Worm (Caenorhabditis elegans) whole organism, L3 larva: ENCODE results near the gene T16A1.2.
"Not testable (repeated sequence)": the region's sequence is repeated elsewhere in the genome, so short reads cannot be mapped to it uniquely, and the experiment has no call there.

Experiments used
- R02D3.7 ChIP-seq: fragments of 150-350 bp; optimal IDR thresholded peaks from 2 replicates; lab custom pipeline; 2014; ENCODE audit warnings: missing biosample characterization, missing genetic modification characterization
- aly-2 ChIP-seq: fragments of 150-350 bp; optimal IDR thresholded peaks from 2 replicates; lab custom pipeline; 2014; ENCODE audit warnings: missing biosample characterization, missing genetic modification characterization
- ama-1 ChIP-seq: fragments of 150-350 bp; optimal IDR thresholded peaks from 2 replicates; lab custom pipeline; 2018
- ceh-28 ChIP-seq: fragments of 150-350 bp; optimal IDR thresholded peaks from 2 replicates; lab custom pipeline; 2014; ENCODE audit warnings: missing biosample characterization, missing genetic modification reagents, missing genetic modification characterization
- ceh-82 ChIP-seq: fragments of 150-350 bp; optimal IDR thresholded peaks from 2 replicates; lab custom pipeline; 2014; ENCODE audit warnings: missing biosample characterization, missing genetic modification characterization
- ceh-9 ChIP-seq: sonication (generic microtip); optimal IDR thresholded peaks from 2 replicates; lab custom pipeline; 2018; ENCODE audit warnings: missing biosample characterization, missing genetic modification characterization
- daf-12 ChIP-seq: fragments of 150-350 bp; optimal IDR thresholded peaks from 2 replicates; lab custom pipeline; 2014; ENCODE audit warnings: missing biosample characterization, missing genetic modification reagents, missing genetic modification characterization
- egl-27 ChIP-seq: sonication (generic microtip); optimal IDR thresholded peaks from 4 replicates; lab custom pipeline; 2017; ENCODE audit warnings: missing biosample characterization, missing genetic modification reagents, missing genetic modification characterization
- egl-5 ChIP-seq: fragments of 150-350 bp; optimal IDR thresholded peaks from 2 replicates; lab custom pipeline; 2017; ENCODE audit warnings: missing biosample characterization, missing genetic modification reagents, missing genetic modification characterization, inconsistent platforms
- elt-1 ChIP-seq: fragments of 150-350 bp; optimal IDR thresholded peaks from 2 replicates; lab custom pipeline; 2014; ENCODE audit warnings: missing biosample characterization, missing genetic modification characterization
- elt-2 ChIP-seq: sonication (generic microtip); optimal IDR thresholded peaks from 2 replicates; lab custom pipeline; 2016; ENCODE audit warnings: missing genetic modification reagents, mild to moderate bottlenecking, missing genetic modification characterization, missing compliant biosample characterization
- elt-3 ChIP-seq, 3 experiments: fragments of 150-350 bp in 1 of 3; sonication (generic microtip) in 2 of 3; optimal IDR thresholded peaks; 2 replicates in 2 of 3; 4 replicates in 1 of 3; lab custom pipeline; 2014 to 2017; ENCODE audit warnings: missing biosample characterization in 3 of 3, missing genetic modification characterization in 3 of 3
- fkh-2 ChIP-seq: fragments of 150-350 bp; optimal IDR thresholded peaks from 2 replicates; lab custom pipeline; 2014; ENCODE audit warnings: missing biosample characterization, missing genetic modification reagents, missing genetic modification characterization
- hmg-11 ChIP-seq: sonication (generic microtip); optimal IDR thresholded peaks from 2 replicates; lab custom pipeline; 2016; ENCODE audit warnings: missing genetic modification characterization, missing compliant biosample characterization
- lin-39 ChIP-seq: fragments of 150-350 bp; optimal IDR thresholded peaks from 2 replicates; lab custom pipeline; 2018; ENCODE audit warnings: missing biosample characterization, missing genetic modification reagents, missing genetic modification characterization
- lsy-12 ChIP-seq: sonication (generic microtip); optimal IDR thresholded peaks from 2 replicates; lab custom pipeline; 2016; ENCODE audit warnings: mild to moderate bottlenecking, missing genetic modification characterization, missing compliant biosample characterization
- mdl-1 ChIP-seq: fragments of 150-350 bp; optimal IDR thresholded peaks from 2 replicates; lab custom pipeline; 2014; ENCODE audit warnings: missing biosample characterization, missing genetic modification characterization
- mml-1 ChIP-seq: fragments of 150-350 bp; sonication (generic microtip); optimal IDR thresholded peaks from 3 replicates; lab custom pipeline; 2014; ENCODE audit warnings: missing biosample characterization, missing genetic modification characterization
- nfya-1 ChIP-seq: sonication (generic microtip); optimal IDR thresholded peaks from 2 replicates; lab custom pipeline; 2017; ENCODE audit warnings: missing genetic modification characterization, mild to moderate bottlenecking, missing compliant biosample characterization, antibody characterized with exemption, moderate library complexity; ENCODE audit not compliant: insufficient read depth
- nhr-12 ChIP-seq: fragments of 150-350 bp; optimal IDR thresholded peaks from 2 replicates; lab custom pipeline; 2014; ENCODE audit warnings: missing biosample characterization, missing genetic modification characterization
- nhr-25 ChIP-seq: sonication (generic microtip); optimal IDR thresholded peaks from 2 replicates; lab custom pipeline; 2017; ENCODE audit warnings: missing biosample characterization, missing genetic modification characterization
- nhr-28 ChIP-seq: fragments of 150-350 bp; optimal IDR thresholded peaks from 2 replicates; lab custom pipeline; 2014; ENCODE audit warnings: missing biosample characterization, missing genetic modification characterization
- nhr-76 ChIP-seq: fragments of 150-350 bp; sonication (generic microtip); optimal IDR thresholded peaks from 5 replicates; lab custom pipeline; 2014; ENCODE audit warnings: missing biosample characterization, missing genetic modification characterization
- nhr-77 ChIP-seq: fragments of 150-350 bp; optimal IDR thresholded peaks from 2 replicates; lab custom pipeline; 2014; ENCODE audit warnings: missing biosample characterization, missing genetic modification characterization
- pha-4 ChIP-seq: fragments of 150-350 bp; optimal IDR thresholded peaks from 2 replicates; lab custom pipeline; 2014; ENCODE audit warnings: missing biosample characterization, missing genetic modification reagents, missing genetic modification characterization
- pqm-1 ChIP-seq: fragments of 150-350 bp; optimal IDR thresholded peaks from 2 replicates; lab custom pipeline; 2017; ENCODE audit warnings: missing biosample characterization, missing genetic modification characterization, inconsistent platforms
- sea-2 ChIP-seq: fragments of 150-350 bp; sonication (generic microtip); optimal IDR thresholded peaks from 4 replicates; lab custom pipeline; 2014; ENCODE audit warnings: missing biosample characterization, missing genetic modification reagents, missing genetic modification characterization
- skn-1 ChIP-seq: fragments of 150-350 bp; optimal IDR thresholded peaks from 2 replicates; lab custom pipeline; 2014; ENCODE audit warnings: missing biosample characterization, missing genetic modification characterization
- snpc-4 ChIP-seq: fragments of 150-350 bp; optimal IDR thresholded peaks from 2 replicates; lab custom pipeline; 2014; ENCODE audit warnings: missing biosample characterization, missing genetic modification characterization
- tbx-2 ChIP-seq: sonication (generic microtip); optimal IDR thresholded peaks from 2 replicates; lab custom pipeline; 2016; ENCODE audit warnings: mild to moderate bottlenecking, missing genetic modification characterization, missing compliant biosample characterization
- unc-39 ChIP-seq: sonication (generic microtip); optimal IDR thresholded peaks from 4 replicates; lab custom pipeline; 2017; ENCODE audit warnings: missing biosample characterization, missing genetic modification characterization
- zag-1 ChIP-seq: fragments of 150-350 bp; optimal IDR thresholded peaks from 2 replicates; lab custom pipeline; 2014; ENCODE audit warnings: missing biosample characterization, missing genetic modification characterization
- ztf-11 ChIP-seq: fragments of 150-350 bp; optimal IDR thresholded peaks from 2 replicates; lab custom pipeline; 2014; ENCODE audit warnings: missing biosample characterization, missing genetic modification characterization

The T16A1.2 gene

DNA sequence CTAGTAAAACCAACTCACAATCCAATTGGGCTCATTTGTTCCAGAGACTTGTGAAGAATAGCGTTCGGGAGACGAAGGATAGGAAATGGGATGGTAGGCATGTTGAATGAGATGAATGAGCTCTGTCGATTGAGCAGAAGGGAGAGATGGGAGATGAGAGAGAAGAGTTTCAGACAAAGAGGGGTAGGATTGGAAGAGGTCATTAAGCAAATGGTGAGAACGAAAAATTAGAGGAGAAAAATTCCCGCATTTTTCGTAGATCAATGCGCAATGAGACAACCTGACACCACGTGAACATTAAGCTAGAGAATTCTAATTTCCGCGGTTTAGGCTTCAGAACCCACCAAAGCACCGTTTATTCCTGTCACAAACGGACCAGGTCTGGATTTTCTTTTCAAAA, 31.4 kb upstream of the T16A1.2 start, which contains the start of gene F07E5.13:
F07E5.13 (minus strand) TSS at position 101 of the 400 bp plus-strand sequence.
- TF ChIP-seq elt-2 (no peak), mdl-1 (tag; lab: Kevin White, UChicago) (no peak), daf-12 (tag; lab: Kevin White, UChicago) (no peak), lsy-12 (tag; lab: Kevin White, UChicago) (no peak), unc-39 (tag; lab: Kevin White, UChicago) (no peak), pqm-1 (no peak), sea-2 (no peak), nhr-76 (no peak)

DNA sequence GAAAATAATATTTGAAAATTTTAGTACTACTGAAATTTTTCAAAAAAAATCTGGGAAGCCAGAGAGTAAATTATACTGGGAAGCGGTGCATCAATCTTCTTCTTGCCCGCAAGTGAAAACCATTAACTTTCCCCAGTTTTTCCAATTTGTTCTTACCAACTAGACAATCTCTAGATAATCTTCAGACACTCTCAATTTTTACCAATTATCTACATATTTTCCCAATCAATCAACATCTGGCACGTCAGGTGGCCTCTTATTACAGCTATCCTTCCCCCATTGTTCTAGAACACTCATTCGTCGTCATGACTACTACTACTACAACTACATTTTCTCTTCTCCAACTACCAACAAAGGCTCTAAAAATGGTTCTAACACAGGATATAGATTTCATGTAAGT, 30.9 kb upstream of the T16A1.2 start, which contains the start of gene fbxb-6:
fbxb-6 (plus strand) TSS at position 301 of the 400 bp plus-strand sequence.
- TF ChIP-seq mml-1 (no peak), skn-1 (tag; lab: Kevin White, UChicago) (no peak), daf-12 (tag; lab: Kevin White, UChicago) (no peak), ceh-28 (tag; lab: Kevin White, UChicago) (no peak)

DNA sequence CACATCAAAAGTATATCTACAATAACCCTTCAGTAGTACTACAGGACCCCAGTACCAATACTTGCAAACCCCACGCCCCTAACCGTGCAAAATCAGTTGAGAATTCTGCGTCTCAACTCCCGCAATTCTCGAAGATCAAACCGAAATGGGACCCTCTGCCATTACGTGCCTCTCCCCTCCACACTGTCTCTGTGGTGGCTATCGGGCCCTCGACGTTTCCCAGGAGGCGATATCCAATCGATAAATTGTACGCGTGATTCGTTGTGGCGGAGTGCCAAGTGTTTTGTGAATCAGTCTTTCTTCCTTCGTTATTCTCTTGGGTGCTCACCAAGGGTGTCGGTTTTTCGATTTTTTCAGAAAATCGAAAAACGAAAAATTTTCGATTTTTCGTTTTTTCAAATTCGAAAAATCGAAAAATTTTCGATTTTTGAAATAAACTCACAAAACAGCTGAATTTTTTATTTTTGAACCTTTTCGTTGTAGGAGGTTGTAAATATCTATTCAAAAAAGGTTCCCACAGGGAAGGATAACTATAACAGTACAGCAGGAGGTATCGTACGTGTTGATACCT, 27.9 kb upstream of the T16A1.2 start, which contains the start of gene F07E5.12:
F07E5.12 (plus strand) TSS at position 521 of the 571 bp plus-strand sequence.
- TF ChIP-seq nhr-25, nfya-1, zag-1 (tag; lab: Kevin White, UChicago): not testable (repeated sequence)

DNA sequence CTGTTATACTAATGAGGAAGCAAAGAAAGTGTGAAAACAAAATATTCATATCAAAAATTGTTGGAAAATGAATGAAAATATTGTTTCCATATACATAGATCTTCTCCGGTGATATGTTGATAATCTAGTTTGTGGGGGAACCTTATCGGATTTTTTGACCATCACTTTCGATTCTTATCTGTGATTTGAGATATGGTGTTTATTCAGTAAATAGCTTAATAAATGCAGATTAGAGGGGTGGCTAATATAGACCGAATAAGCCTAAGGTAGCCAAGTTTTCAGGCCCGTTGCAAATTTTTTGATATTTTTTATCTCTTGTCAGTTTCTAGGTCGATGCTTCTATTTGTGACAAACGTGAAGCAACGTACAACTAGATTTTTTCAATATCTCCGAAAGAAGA, 24.0 kb upstream of the T16A1.2 start, which contains the start of gene F07E5.7:
F07E5.7 (minus strand) TSS at position 101 of the 400 bp plus-strand sequence.
- TF ChIP-seq elt-1: no peak
- no peak for TF ChIP-seq mml-1
- no peak for TF ChIP-seq egl-27 (tag; lab: Kevin White, UChicago)
- TF ChIP-seq mdl-1 (tag; lab: Kevin White, UChicago): no peak
- TF ChIP-seq nhr-76: no peak
- no peak for TF ChIP-seq aly-2 (tag; lab: Kevin White, UChicago)
- TF ChIP-seq tbx-2: no peak
- TF ChIP-seq skn-1 (tag; lab: Kevin White, UChicago): no peak
- TF ChIP-seq nhr-25 (tag; lab: Kevin White, UChicago): no peak
- TF ChIP-seq elt-2: no peak
- no peak for TF ChIP-seq ztf-11 (tag; lab: Kevin White, UChicago)
- TF ChIP-seq ceh-9 (tag; lab: Kevin White, UChicago): no peak

DNA sequence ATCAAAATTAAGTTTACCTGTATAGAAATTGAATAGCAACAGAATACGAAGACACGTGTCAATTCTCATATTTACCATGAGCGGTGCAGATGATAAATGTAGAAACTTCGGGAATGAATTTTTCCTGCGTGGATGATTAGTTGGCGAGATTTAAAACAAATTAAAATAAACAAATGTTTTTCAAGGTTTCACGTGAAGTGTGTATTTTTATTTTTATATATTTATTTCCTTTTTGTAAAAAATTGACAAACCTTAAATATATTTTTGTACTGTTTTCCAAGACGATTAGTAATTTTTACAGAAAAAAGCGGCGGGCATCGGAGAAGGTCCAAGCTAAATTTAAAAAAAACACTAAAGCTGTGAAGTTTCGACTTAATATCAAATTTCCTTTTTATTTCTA, 19.9 kb upstream of the T16A1.2 start, which contains the start of gene F07E5.8:
F07E5.8 (minus strand) TSS at position 101 of the 400 bp plus-strand sequence.
- TF ChIP-seq egl-5 (no peak), mdl-1 (tag; lab: Kevin White, UChicago) (no peak), lin-39 (tag; lab: Kevin White, UChicago) (no peak), elt-1 (no peak), hmg-11 (tag; lab: Kevin White, UChicago) (no peak), ceh-9 (tag; lab: Kevin White, UChicago) (no peak), nhr-77 (no peak), ceh-82 (tag; lab: Kevin White, UChicago) (no peak), nhr-28 (tag; lab: Kevin White, UChicago) (no peak), fkh-2 (tag; lab: Kevin White, UChicago) (no peak), tbx-2 (no peak), ama-1 (no peak), skn-1 (tag; lab: Kevin White, UChicago) (no peak), pha-4 (tag; lab: Kevin White, UChicago) (no peak), nhr-12 (tag; lab: Kevin White, UChicago) (no peak), lsy-12 (tag; lab: Kevin White, UChicago) (no peak), snpc-4 (tag; lab: Kevin White, UChicago) (no peak), R02D3.7 (no peak), zag-1 (tag; lab: Kevin White, UChicago) (no peak), elt-3 (tag; optimal IDR thresholded peaks at IDR 0.05; lab: Kevin White, UChicago) (no peak)
- TF ChIP-seq, all 47 proteins: peak for 0
